Fruit fly (Drosophila melanogaster): ENCODE results near the gene hb.

hb gene

dm6 chr3R:8676560-8677000, 21.0 kb downstream of the hb start, which contains the start of the genes Unc50, CG11755 and CG8043 (continued):
- TF ChIP-seq lilli (GFP tag; optimal IDR thresholded peaks at IDR 0.05): peak; percentile 91
- TF ChIP-seq CG17361 (GFP tag; IDR thresholded peaks at IDR 0.05): peak; percentile 88
- TF ChIP-seq gcm2 (GFP tag; optimal IDR thresholded peaks at IDR 0.05): no peak
- TF ChIP-seq CG9817 (tag; optimal IDR thresholded peaks at IDR 0.05): peak; percentile 82
- peak; percentile 81 for TF ChIP-seq vvl (GFP tag; IDR thresholded peaks at IDR 0.05)
- TF ChIP-seq Mrtf (GFP tag; IDR thresholded peaks at IDR 0.05): peak; percentile 66; the same call in 2 of the 3 replicates
- peak; percentile 19 for TF ChIP-seq crc (GFP tag; optimal IDR thresholded peaks at IDR 0.05)
- peak; percentile 79 for TF ChIP-seq az2 (GFP tag; optimal IDR thresholded peaks at IDR 0.05)
- peak; percentile 85 for TF ChIP-seq gfzf (GFP tag; optimal IDR thresholded peaks at IDR 0.05)
- no peak for TF ChIP-seq CG7745 (tag; optimal IDR thresholded peaks at IDR 0.05)
- peak; percentile 70 for TF ChIP-seq jumu (GFP tag; optimal IDR thresholded peaks at IDR 0.05)
- TF ChIP-seq trem (tag; optimal IDR thresholded peaks at IDR 0.05): peak; percentile 94
- peak; percentile 77 for TF ChIP-seq CG14014 (GFP tag; IDR thresholded peaks at IDR 0.05)
- no peak for TF ChIP-seq exex (tag; optimal IDR thresholded peaks at IDR 0.05)
- TF ChIP-seq Blimp-1 (GFP tag; optimal IDR thresholded peaks at IDR 0.05): no peak
- no peak for TF ChIP-seq Hey (tag; optimal IDR thresholded peaks at IDR 0.05)
- TF ChIP-seq sens (GFP tag): peak; percentile 96
- TF ChIP-seq zen (tag; optimal IDR thresholded peaks at IDR 0.05): peak; percentile 83
- peak; percentile 67 for TF ChIP-seq CG2116 (GFP tag; optimal IDR thresholded peaks at IDR 0.05)
- peak; percentile 69 for TF ChIP-seq HLH54F (GFP tag; optimal IDR thresholded peaks at IDR 0.05)
- peak; percentile 77; the same call in 2 of the 3 replicates for TF ChIP-seq CG11695 (GFP tag; IDR thresholded peaks at IDR 0.05)
- TF ChIP-seq CG16815 (GFP tag; optimal IDR thresholded peaks at IDR 0.05): peak; percentile 57
- TF ChIP-seq Bteb2 (GFP tag; optimal IDR thresholded peaks at IDR 0.05): peak; percentile 53
- peak; percentile 49 for TF ChIP-seq Myb (GFP tag; optimal IDR thresholded peaks at IDR 0.05)
- peak; percentile 87 for TF ChIP-seq CG12391 (tag; optimal IDR thresholded peaks at IDR 0.05)
- peak; percentile 73 for TF ChIP-seq Adf1 (GFP tag; IDR thresholded peaks at IDR 0.05)
- no peak for TF ChIP-seq ase (GFP tag; IDR thresholded peaks at IDR 0.05)
- TF ChIP-seq Dip2 (GFP tag; IDR thresholded peaks at IDR 0.05): no peak
- peak; percentile 28 for TF ChIP-seq CG12299 (tag; optimal IDR thresholded peaks at IDR 0.05)
- TF ChIP-seq NFAT (GFP tag; IDR thresholded peaks at IDR 0.05): peak; percentile 66
- peak; percentile 76 for TF ChIP-seq cas (GFP tag; IDR thresholded peaks at IDR 0.05)
- TF ChIP-seq Dek (tag; optimal IDR thresholded peaks at IDR 0.05): peak; percentile 59
- peak; percentile 57 for TF ChIP-seq Six4 (GFP tag; optimal IDR thresholded peaks at IDR 0.05)
- TF ChIP-seq pnt (GFP tag; optimal IDR thresholded peaks at IDR 0.05): peak; percentile 52
- peak; percentile 45 for TF ChIP-seq shn (GFP tag; optimal IDR thresholded peaks at IDR 0.05)
- TF ChIP-seq toy (GFP tag; IDR thresholded peaks at IDR 0.05): no peak
- TF ChIP-seq CG11723 (GFP tag; optimal IDR thresholded peaks at IDR 0.05): peak; percentile 49
- no peak for TF ChIP-seq gt (GFP tag; IDR thresholded peaks at IDR 0.05)
- TF ChIP-seq CG12219 (GFP tag; optimal IDR thresholded peaks at IDR 0.05): peak; percentile 35
- TF ChIP-seq Gsc (GFP tag; IDR thresholded peaks at IDR 0.05): no peak
- peak; percentile 65 for TF ChIP-seq CG12744 (GFP tag; optimal IDR thresholded peaks at IDR 0.05)
- no peak for TF ChIP-seq sr (GFP tag; IDR thresholded peaks at IDR 0.05)
- TF ChIP-seq CG15514 (GFP tag; optimal IDR thresholded peaks at IDR 0.05): peak; percentile 96
- peak; percentile 67 for TF ChIP-seq Sox102F (GFP tag; optimal IDR thresholded peaks at IDR 0.05)
- no peak for TF ChIP-seq Vsx1 (GFP tag; optimal IDR thresholded peaks at IDR 0.05)
- TF ChIP-seq croc (GFP tag; conservative IDR thresholded peaks at IDR 0.05): peak; percentile 50; the same call in 2 of the 3 replicates
- peak; percentile 53 to 74 for TF ChIP-seq chif (GFP tag; optimal IDR thresholded peaks at IDR 0.05)
- TF ChIP-seq CG7357 (GFP tag; IDR thresholded peaks at IDR 0.05): peak; percentile 45; the same call in 1 of the 3 replicates
- TF ChIP-seq amos (GFP tag; IDR thresholded peaks at IDR 0.05; ENCODE audit: partially characterized antibody): peak; percentile 93
- TF ChIP-seq CoRest (tag; optimal IDR thresholded peaks at IDR 0.05): peak; percentile 89
- TF ChIP-seq CG42726 (GFP tag; IDR thresholded peaks at IDR 0.05; ENCODE audit: partially characterized antibody): peak; percentile 84; the same call in 1 of the 2 replicates

Data from whole organism, embryonic.